Worm (Caenorhabditis elegans): ENCODE data around the gene T01C3.2.

Gene T01C3.2

DNA sequence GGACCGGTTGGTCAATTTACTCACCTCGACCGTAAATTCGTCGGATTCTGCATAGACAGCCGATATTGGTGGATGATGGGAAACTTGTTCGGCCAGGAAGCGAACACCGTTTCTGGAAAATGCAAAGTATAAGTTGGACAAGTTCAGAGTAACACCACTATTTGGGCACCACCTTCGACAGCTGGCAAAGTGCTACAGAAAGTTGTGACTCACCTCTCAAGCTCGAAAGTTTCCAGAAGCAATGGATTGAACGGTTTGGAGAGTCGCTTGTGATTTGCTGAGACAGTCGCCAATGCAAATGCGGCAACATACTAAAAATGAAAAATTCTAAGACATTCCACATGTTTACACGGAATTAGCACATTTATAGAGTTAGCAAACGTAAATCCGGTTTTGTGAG, 22.4 kb downstream of the T01C3.2 start:
- no peak for TF ChIP-seq tbx-11 (GFP tag; IDR thresholded peaks at IDR 0.05)
- TF ChIP-seq aly-1 (tag; optimal IDR thresholded peaks at IDR 0.05): no peak
- no peak for TF ChIP-seq hmg-4 (GFP tag; optimal IDR thresholded peaks at IDR 0.05)
- TF ChIP-seq hnd-1 (tag; optimal IDR thresholded peaks at IDR 0.05): no peak
- no peak for TF ChIP-seq B0310.2 (tag; optimal IDR thresholded peaks at IDR 0.05)
- TF ChIP-seq ceh-36 (tag; optimal IDR thresholded peaks at IDR 0.05): no peak
- TF ChIP-seq pes-1 (GFP tag; IDR thresholded peaks at IDR 0.05): no peak
- TF ChIP-seq scrt-1 (GFP tag; IDR thresholded peaks at IDR 0.05): no peak
- TF ChIP-seq tra-4 (tag; optimal IDR thresholded peaks at IDR 0.05): no peak
- no peak for TF ChIP-seq ceh-13 (GFP tag; optimal IDR thresholded peaks at IDR 0.05)
- no peak for TF ChIP-seq tbx-37 (GFP tag; conservative IDR thresholded peaks at IDR 0.05)
- no peak for TF ChIP-seq ama-1 (optimal IDR thresholded peaks at IDR 0.05)
- TF ChIP-seq hmbx-1 (tag; optimal IDR thresholded peaks at IDR 0.05): no peak
- TF ChIP-seq flt-1 (GFP tag; IDR thresholded peaks at IDR 0.05): no peak
- no peak for TF ChIP-seq F13C5.2 (tag; optimal IDR thresholded peaks at IDR 0.05)
- TF ChIP-seq sea-1 (GFP tag; conservative IDR thresholded peaks at IDR 0.05): no peak
- TF ChIP-seq ets-7 (tag; optimal IDR thresholded peaks at IDR 0.05): no peak

DNA sequence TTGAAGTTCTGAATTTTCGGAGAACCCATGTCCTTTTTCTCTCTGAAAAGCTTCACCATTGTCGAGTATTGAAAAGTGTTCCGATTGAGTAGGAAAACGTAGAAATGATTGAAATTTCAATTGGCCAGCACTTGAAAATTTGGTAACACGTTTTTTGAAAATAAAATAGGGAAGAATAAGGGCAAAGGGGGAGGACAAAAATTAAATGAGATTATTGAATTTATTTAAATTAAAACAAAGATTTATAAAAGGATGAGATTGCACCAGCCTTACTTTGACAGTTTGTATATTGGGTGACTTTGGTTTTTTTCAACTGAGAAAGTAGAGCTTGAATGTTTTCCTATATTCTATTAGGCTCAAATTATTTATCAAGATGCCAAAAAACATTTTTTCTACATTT, 23.2 kb downstream of the T01C3.2 start, which contains the start of gene obr-2:
Gene obr-2 (minus strand): TSS at position 101 of the 400 bp plus-strand sequence.
- TF ChIP-seq ceh-36 (tag; optimal IDR thresholded peaks at IDR 0.05) (no peak), pes-1 (GFP tag; IDR thresholded peaks at IDR 0.05) (no peak), F13C5.2 (tag; optimal IDR thresholded peaks at IDR 0.05) (no peak), tra-4 (tag; optimal IDR thresholded peaks at IDR 0.05) (no peak), aly-1 (tag; optimal IDR thresholded peaks at IDR 0.05) (no peak)

DNA sequence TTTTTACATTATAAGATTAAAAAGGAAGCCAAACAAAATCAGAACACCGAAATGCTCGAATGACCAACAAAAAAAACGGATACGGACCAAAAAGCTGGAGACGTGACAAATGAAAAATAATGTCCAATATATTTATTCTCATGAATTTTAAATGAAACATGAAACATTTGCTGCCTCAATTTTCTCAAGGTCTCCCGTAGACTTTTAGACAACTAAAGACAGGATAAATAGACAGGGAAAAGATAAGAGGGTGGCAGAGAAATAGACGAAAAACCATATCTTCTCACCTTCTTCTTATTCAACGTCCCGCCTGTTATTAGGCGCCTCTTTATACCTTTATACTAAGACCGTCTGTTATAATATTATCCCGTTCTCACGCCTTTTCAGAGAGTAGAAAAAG, 24.8 kb downstream of the T01C3.2 start:
- TF ChIP-seq tbx-11 (GFP tag; IDR thresholded peaks at IDR 0.05): no peak
- TF ChIP-seq sea-1 (GFP tag; conservative IDR thresholded peaks at IDR 0.05): no peak
- no peak for TF ChIP-seq F13C5.2 (tag; optimal IDR thresholded peaks at IDR 0.05)
- no peak for TF ChIP-seq ets-7 (tag; optimal IDR thresholded peaks at IDR 0.05)
- TF ChIP-seq pes-1 (GFP tag; IDR thresholded peaks at IDR 0.05): no peak
- no peak for TF ChIP-seq hmbx-1 (tag; optimal IDR thresholded peaks at IDR 0.05)
- no peak for TF ChIP-seq ama-1 (optimal IDR thresholded peaks at IDR 0.05)
- no peak for TF ChIP-seq hmg-4 (GFP tag; optimal IDR thresholded peaks at IDR 0.05)
- no peak for TF ChIP-seq aly-1 (tag; optimal IDR thresholded peaks at IDR 0.05)
- no peak for TF ChIP-seq ceh-36 (tag; optimal IDR thresholded peaks at IDR 0.05)
- TF ChIP-seq B0310.2 (tag; optimal IDR thresholded peaks at IDR 0.05): no peak
- no peak for TF ChIP-seq tbx-37 (GFP tag; conservative IDR thresholded peaks at IDR 0.05)
- no peak for TF ChIP-seq ceh-13 (GFP tag; optimal IDR thresholded peaks at IDR 0.05)
- no peak for TF ChIP-seq scrt-1 (GFP tag; IDR thresholded peaks at IDR 0.05)
- TF ChIP-seq hnd-1 (tag; optimal IDR thresholded peaks at IDR 0.05): no peak
- TF ChIP-seq tra-4 (tag; optimal IDR thresholded peaks at IDR 0.05): no peak
- no peak for TF ChIP-seq flt-1 (GFP tag; IDR thresholded peaks at IDR 0.05)

DNA sequence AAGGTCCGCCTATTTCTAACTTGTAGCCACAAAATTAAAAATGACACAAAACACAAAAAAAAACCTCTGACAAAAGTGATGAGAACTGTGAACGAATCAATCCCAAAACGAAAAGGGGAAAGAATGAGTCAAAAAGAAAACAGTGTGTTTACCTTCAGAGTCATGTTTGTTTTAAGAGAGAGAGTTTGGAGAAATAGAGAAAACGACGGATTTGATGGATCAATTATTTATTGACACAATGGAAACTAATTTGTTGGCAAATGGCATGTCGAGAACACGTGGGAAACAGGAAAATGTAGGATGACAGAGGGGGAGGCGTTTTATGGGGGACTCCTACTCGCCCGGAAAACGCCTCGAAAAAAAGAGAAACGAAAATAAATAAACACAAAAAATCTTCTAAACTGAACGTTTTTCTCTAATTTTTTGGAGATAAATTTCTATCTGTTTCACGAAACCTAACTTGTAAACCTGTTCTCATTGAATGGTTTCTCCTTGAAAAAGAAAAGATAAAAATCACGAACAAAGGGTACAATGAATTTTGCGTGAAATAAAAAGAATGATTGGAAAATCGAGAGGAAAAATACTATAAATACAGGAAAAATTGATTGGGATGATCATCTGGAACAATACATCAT, 25.9 kb downstream of the T01C3.2 start:
- no peak for TF ChIP-seq flt-1 (GFP tag; IDR thresholded peaks at IDR 0.05)
- TF ChIP-seq hnd-1 (tag; optimal IDR thresholded peaks at IDR 0.05): no peak
- TF ChIP-seq tra-4 (tag; optimal IDR thresholded peaks at IDR 0.05): no peak
- no peak for TF ChIP-seq B0310.2 (tag; optimal IDR thresholded peaks at IDR 0.05)
- no peak for TF ChIP-seq ceh-13 (GFP tag; optimal IDR thresholded peaks at IDR 0.05)
- no peak for TF ChIP-seq tbx-11 (GFP tag; IDR thresholded peaks at IDR 0.05)
- no peak for TF ChIP-seq ets-7 (tag; optimal IDR thresholded peaks at IDR 0.05)
- TF ChIP-seq sea-1 (GFP tag; conservative IDR thresholded peaks at IDR 0.05): no peak
- no peak for TF ChIP-seq hmg-4 (GFP tag; optimal IDR thresholded peaks at IDR 0.05)
- TF ChIP-seq ceh-36 (tag; optimal IDR thresholded peaks at IDR 0.05): no peak
- no peak for TF ChIP-seq F13C5.2 (tag; optimal IDR thresholded peaks at IDR 0.05)
- TF ChIP-seq pes-1 (GFP tag; IDR thresholded peaks at IDR 0.05): no peak
- no peak for TF ChIP-seq ama-1 (optimal IDR thresholded peaks at IDR 0.05)

DNA sequence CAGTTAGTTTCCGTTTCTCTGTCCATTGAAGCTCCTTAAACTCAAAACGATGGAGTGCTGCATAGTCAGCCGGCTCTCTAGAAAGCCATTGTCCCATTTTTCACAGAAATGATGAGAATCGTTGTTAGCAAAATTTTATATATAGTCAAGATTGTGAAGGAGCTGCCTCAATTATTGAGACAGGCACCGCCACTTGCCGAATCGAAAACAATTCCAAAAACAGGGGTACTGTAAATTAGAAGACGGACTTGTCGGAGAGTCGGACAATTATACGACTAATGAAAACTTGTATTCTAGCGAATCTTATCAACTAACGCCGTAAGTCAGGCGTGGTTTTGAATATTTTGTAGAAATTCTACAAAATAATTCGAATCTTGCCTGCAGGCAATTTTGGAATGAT, 29.3 kb downstream of the T01C3.2 start, which contains the start of gene F14H8.2:
Gene F14H8.2 (minus strand): TSS at position 101 of the 400 bp plus-strand sequence.
- TF ChIP-seq F13C5.2 (tag; optimal IDR thresholded peaks at IDR 0.05): no peak
- no peak for TF ChIP-seq flt-1 (GFP tag; IDR thresholded peaks at IDR 0.05)
- TF ChIP-seq pes-1 (GFP tag; IDR thresholded peaks at IDR 0.05): no peak
- TF ChIP-seq ama-1 (optimal IDR thresholded peaks at IDR 0.05): no peak
- TF ChIP-seq tbx-37 (GFP tag; conservative IDR thresholded peaks at IDR 0.05): no peak
- TF ChIP-seq hmbx-1 (tag; optimal IDR thresholded peaks at IDR 0.05): no peak
- no peak for TF ChIP-seq ets-7 (tag; optimal IDR thresholded peaks at IDR 0.05)
- TF ChIP-seq ceh-36 (tag; optimal IDR thresholded peaks at IDR 0.05): no peak
- no peak for TF ChIP-seq hnd-1 (tag; optimal IDR thresholded peaks at IDR 0.05)
- TF ChIP-seq B0310.2 (tag; optimal IDR thresholded peaks at IDR 0.05): no peak
- no peak for TF ChIP-seq ceh-13 (GFP tag; optimal IDR thresholded peaks at IDR 0.05)
- TF ChIP-seq tbx-11 (GFP tag; IDR thresholded peaks at IDR 0.05): no peak
- TF ChIP-seq sea-1 (GFP tag; conservative IDR thresholded peaks at IDR 0.05): no peak
- TF ChIP-seq aly-1 (tag; optimal IDR thresholded peaks at IDR 0.05): no peak
- TF ChIP-seq tra-4 (tag; optimal IDR thresholded peaks at IDR 0.05): no peak
- TF ChIP-seq hmg-4 (GFP tag; optimal IDR thresholded peaks at IDR 0.05): no peak
- no peak for TF ChIP-seq scrt-1 (GFP tag; IDR thresholded peaks at IDR 0.05)

DNA sequence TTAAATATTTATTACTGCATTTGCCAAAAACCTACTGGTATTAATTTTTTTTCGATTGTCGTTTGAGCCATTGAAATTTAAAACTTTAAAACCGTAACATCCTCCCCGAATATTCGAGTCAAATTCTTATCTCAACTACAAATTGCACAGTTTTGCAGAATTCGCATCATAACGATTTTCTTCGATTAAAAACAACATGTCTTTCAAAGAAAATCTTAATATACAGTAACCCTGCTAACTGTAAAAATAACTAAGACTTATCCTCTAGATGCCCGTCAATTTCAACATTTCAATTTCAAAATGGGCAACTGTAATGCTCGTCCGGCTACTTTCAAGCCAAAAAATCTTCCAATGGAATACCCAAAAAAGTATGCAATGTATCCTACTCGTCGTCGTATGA, 29.8 kb downstream of the T01C3.2 start, which contains the start of gene F14H8.5:
Gene F14H8.5 (plus strand): TSS at position 301 of the 400 bp plus-strand sequence.
- TF ChIP-seq pes-1 (GFP tag; IDR thresholded peaks at IDR 0.05): no peak
- TF ChIP-seq aly-1 (tag; optimal IDR thresholded peaks at IDR 0.05): no peak
- no peak for TF ChIP-seq sea-1 (GFP tag; conservative IDR thresholded peaks at IDR 0.05)
- no peak for TF ChIP-seq B0310.2 (tag; optimal IDR thresholded peaks at IDR 0.05)
- no peak for TF ChIP-seq hmbx-1 (tag; optimal IDR thresholded peaks at IDR 0.05)
- no peak for TF ChIP-seq flt-1 (GFP tag; IDR thresholded peaks at IDR 0.05)
- no peak for TF ChIP-seq tbx-37 (GFP tag; conservative IDR thresholded peaks at IDR 0.05)
- TF ChIP-seq F13C5.2 (tag; optimal IDR thresholded peaks at IDR 0.05): no peak
- TF ChIP-seq ets-7 (tag; optimal IDR thresholded peaks at IDR 0.05): no peak
- no peak for TF ChIP-seq scrt-1 (GFP tag; IDR thresholded peaks at IDR 0.05)
- no peak for TF ChIP-seq ceh-36 (tag; optimal IDR thresholded peaks at IDR 0.05)
- no peak for TF ChIP-seq hmg-4 (GFP tag; optimal IDR thresholded peaks at IDR 0.05)
- no peak for TF ChIP-seq ama-1 (optimal IDR thresholded peaks at IDR 0.05)
- no peak for TF ChIP-seq tra-4 (tag; optimal IDR thresholded peaks at IDR 0.05)
- no peak for TF ChIP-seq tbx-11 (GFP tag; IDR thresholded peaks at IDR 0.05)
- no peak for TF ChIP-seq hnd-1 (tag; optimal IDR thresholded peaks at IDR 0.05)
- TF ChIP-seq ceh-13 (GFP tag; optimal IDR thresholded peaks at IDR 0.05): no peak
